Worm (Caenorhabditis elegans): ENCODE results near the gene Y22D7AL.6.

Gene Y22D7AL.6

DNA sequence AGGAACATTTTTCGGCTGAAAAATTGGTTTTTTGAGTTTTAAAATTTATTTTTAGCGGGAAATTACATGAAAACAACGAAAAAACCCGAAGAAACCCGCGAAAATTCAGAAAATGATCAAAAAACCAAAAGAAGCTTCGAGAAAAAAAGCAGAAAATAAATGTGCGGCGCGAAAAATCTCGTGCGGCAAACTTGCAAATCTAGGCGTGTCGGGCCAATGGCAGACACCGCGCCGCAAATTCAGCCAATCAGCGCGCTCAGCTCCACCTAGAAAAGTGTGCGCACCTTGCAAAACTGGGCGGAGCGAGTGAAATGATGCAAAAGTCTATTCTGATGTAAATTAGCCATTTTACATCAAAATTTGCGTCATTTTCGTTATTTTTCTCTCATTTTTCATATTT is 14.2 kb downstream of the Y22D7AL.6 start, which contains the start of gene Y22D7AL.10 (continued):
- peak; percentile 99 for TF ChIP-seq aha-1 (tag)
- TF ChIP-seq aly-2 (tag; optimal IDR thresholded peaks at IDR 0.05) = no peak
- peak; percentile 46 for TF ChIP-seq nhr-76 (tag; optimal IDR thresholded peaks at IDR 0.05)
- peak; percentile 91 for TF ChIP-seq snpc-1.2 (GFP tag; IDR thresholded peaks at IDR 0.05)
- peak; percentile 87 for TF ChIP-seq F44E2.7 (GFP tag; IDR thresholded peaks at IDR 0.05)
- peak; percentile 93 for TF ChIP-seq nhr-11 (tag; optimal IDR thresholded peaks at IDR 0.05)
- peak; percentile 99 for TF ChIP-seq dve-1 (tag; optimal IDR thresholded peaks at IDR 0.05; ENCODE audit: insufficient read depth)
- TF ChIP-seq saeg-2 (GFP tag; IDR thresholded peaks at IDR 0.05) = peak; percentile 97
- peak; percentile 17 for TF ChIP-seq zag-1 (tag; optimal IDR thresholded peaks at IDR 0.05)
- peak; percentile 87 for TF ChIP-seq zfp-2 (tag; optimal IDR thresholded peaks at IDR 0.05)
- peak; percentile 89 for TF ChIP-seq nhr-111 (GFP tag; optimal IDR thresholded peaks at IDR 0.05)
- TF ChIP-seq pha-4 (GFP tag; IDR thresholded peaks at IDR 0.05) = peak; percentile 98
- no peak for TF ChIP-seq pha-4 (tag; optimal IDR thresholded peaks at IDR 0.05)
- peak; percentile 92 for TF ChIP-seq nhr-48 (tag; optimal IDR thresholded peaks at IDR 0.05)
- peak; percentile 94 for TF ChIP-seq lin-15B (tag; optimal IDR thresholded peaks at IDR 0.05)
- no peak for TF ChIP-seq attf-4 (tag; optimal IDR thresholded peaks at IDR 0.05)
- TF ChIP-seq ceh-44 (GFP tag; IDR thresholded peaks at IDR 0.05) = peak; percentile 86; the same call in 1 of the 2 replicates
- TF ChIP-seq hmg-1.1 (GFP tag; IDR thresholded peaks at IDR 0.05) = peak; percentile 99
- TF ChIP-seq lin-29 (GFP tag; IDR thresholded peaks at IDR 0.05) = peak; percentile 98
- 0 out of 2 replicates have a peak, but pooled peaks have one; percentile 75 for TF ChIP-seq tag-97 (GFP tag; IDR thresholded peaks at IDR 0.05)
- peak; percentile 53 for TF ChIP-seq ama-1 (optimal IDR thresholded peaks at IDR 0.05)
- peak; percentile 15 for TF ChIP-seq snpc-4 (tag; optimal IDR thresholded peaks at IDR 0.05)
- peak; percentile 93 for TF ChIP-seq D1046.2 (GFP tag; IDR thresholded peaks at IDR 0.05)

DNA sequence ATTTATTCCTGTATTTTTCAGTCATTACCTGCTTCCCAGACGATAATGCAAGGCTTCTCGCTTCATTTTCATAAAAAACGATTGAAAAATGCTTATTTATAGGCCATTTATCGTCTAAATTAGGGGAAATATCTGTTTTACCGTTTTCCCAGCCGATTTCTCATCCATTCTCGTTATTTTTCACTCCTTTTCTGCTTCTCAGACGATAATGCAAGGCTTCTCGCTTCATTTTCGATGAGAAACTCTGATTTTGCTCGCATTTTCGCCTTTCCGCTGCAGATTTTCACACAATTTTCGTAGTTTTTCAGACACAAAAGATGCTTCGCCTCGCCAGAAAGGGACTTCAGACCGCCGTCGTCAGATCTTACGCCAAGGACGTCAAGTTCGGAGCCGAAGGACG is 14.7 kb downstream of the Y22D7AL.6 start, which contains the start of gene hsp-60:
Gene hsp-60, plus strand, starts transcription at position 301 of the 400 bp plus-strand sequence.
- TF ChIP-seq aha-1 (tag) = peak; percentile 38
- TF ChIP-seq Y75B8A.6 (GFP tag; IDR thresholded peaks at IDR 0.05) = no peak

DNA sequence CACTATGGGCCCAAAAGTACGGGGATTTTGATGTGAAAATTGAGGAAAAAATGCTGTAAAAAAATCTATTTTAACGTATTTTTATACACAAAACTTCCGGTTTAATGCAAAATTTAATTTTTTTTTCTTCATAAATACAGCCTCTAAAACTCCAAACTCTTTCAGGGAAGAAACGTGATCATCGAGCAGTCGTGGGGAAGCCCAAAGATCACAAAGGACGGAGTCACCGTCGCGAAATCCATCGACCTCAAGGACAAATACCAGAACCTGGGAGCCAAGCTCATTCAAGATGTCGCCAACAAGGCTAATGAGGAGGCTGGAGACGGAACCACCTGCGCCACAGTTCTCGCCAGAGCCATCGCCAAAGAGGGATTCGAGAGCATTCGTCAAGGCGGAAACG is 15.2 kb downstream of the Y22D7AL.6 start:
- TF ChIP-seq dve-1 (tag; optimal IDR thresholded peaks at IDR 0.05; ENCODE audit: insufficient read depth) (no peak), dmd-9 (GFP tag; IDR thresholded peaks at IDR 0.05) (no peak), lin-13 (GFP tag; optimal IDR thresholded peaks at IDR 0.05) (no peak), set-16 (GFP tag; IDR thresholded peaks at IDR 0.05) (peak; percentile 46; the same call in 1 of the 2 replicates), ztf-7 (tag; optimal IDR thresholded peaks at IDR 0.05) (no peak), T26A8.4 (GFP tag; IDR thresholded peaks at IDR 0.05) (no peak), spr-3 (GFP tag; optimal IDR thresholded peaks at IDR 0.05) (no peak), ama-1 (optimal IDR thresholded peaks at IDR 0.05) (no peak), egl-43 (GFP tag; IDR thresholded peaks at IDR 0.05) (peak; percentile 57; the same call in 1 of the 2 replicates), ZK337.2 (GFP tag; IDR thresholded peaks at IDR 0.05) (no peak)

DNA sequence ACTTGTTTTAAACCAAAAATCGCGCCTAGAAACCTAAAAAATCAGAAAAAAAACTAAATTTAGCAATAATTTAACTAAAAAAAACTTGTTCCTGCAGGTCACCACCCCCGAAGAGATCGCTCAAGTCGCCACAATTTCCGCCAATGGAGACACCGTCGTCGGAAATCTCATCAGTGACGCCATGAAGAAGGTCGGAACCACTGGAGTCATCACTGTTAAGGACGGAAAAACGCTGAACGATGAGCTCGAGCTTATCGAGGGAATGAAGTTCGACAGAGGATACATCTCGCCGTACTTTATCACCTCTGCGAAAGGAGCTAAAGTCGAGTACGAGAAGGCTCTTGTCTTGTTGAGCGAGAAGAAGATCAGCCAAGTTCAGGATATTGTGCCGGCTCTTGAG is 16.6 kb downstream of the Y22D7AL.6 start:
- no peak for TF ChIP-seq ztf-11 (tag; optimal IDR thresholded peaks at IDR 0.05)
- no peak for TF ChIP-seq Y5F2A.4 (GFP tag; optimal IDR thresholded peaks at IDR 0.05)
- peak; percentile 14; the same call in 1 of the 2 replicates for TF ChIP-seq set-16 (GFP tag; IDR thresholded peaks at IDR 0.05)
- no peak for TF ChIP-seq spr-1 (tag; optimal IDR thresholded peaks at IDR 0.05)
- no peak for TF ChIP-seq php-3 (GFP tag; IDR thresholded peaks at IDR 0.05)
- TF ChIP-seq unc-62 (GFP tag; optimal IDR thresholded peaks at IDR 0.05 in 1 of 2) = peak in 1 of 2 experiments; percentile 54
- TF ChIP-seq unc-62 (tag; optimal IDR thresholded peaks at IDR 0.05) = no peak
